Fruit fly (Drosophila melanogaster): ENCODE results near the gene CG46383.

The CG46383 gene

dm6 chr3R:15965169-15965568 is 14.4 kb upstream of the CG46383 start, which contains the start of the genes CG32856 and Rbf2 (continued):
- peak; percentile 75 for TF ChIP-seq Sry-δ (GFP tag; optimal IDR thresholded peaks at IDR 0.05)
- peak; percentile 64 for TF ChIP-seq shn (GFP tag; optimal IDR thresholded peaks at IDR 0.05)
- no peak for TF ChIP-seq MTF-1 (GFP tag; optimal IDR thresholded peaks at IDR 0.05; ENCODE audit: borderline replicate concordance)
- TF ChIP-seq bab2 (GFP tag; optimal IDR thresholded peaks at IDR 0.05), result peak; percentile 78
- TF ChIP-seq C15 (GFP tag; IDR thresholded peaks at IDR 0.05), result no peak
- TF ChIP-seq chn (GFP tag; optimal IDR thresholded peaks at IDR 0.05), result peak; percentile 80
- TF ChIP-seq CG42726 (GFP tag; IDR thresholded peaks at IDR 0.05; ENCODE audit: partially characterized antibody), result peak; percentile 62; the same call in 1 of the 2 replicates
- TF ChIP-seq CG3407 (GFP tag; optimal IDR thresholded peaks at IDR 0.05), result no peak
- peak; percentile 91 for TF ChIP-seq CG7839 (tag; optimal IDR thresholded peaks at IDR 0.05)
- peak; percentile 93 for TF ChIP-seq unpg (GFP tag; optimal IDR thresholded peaks at IDR 0.05)
- peak; percentile 75 for TF ChIP-seq amos (GFP tag; IDR thresholded peaks at IDR 0.05; ENCODE audit: partially characterized antibody)
- TF ChIP-seq CG7372 (GFP tag; IDR thresholded peaks at IDR 0.05), result no peak
- TF ChIP-seq CG1603 (tag; optimal IDR thresholded peaks at IDR 0.05), result peak; percentile 87
- peak; percentile 64 for TF ChIP-seq tx (GFP tag; optimal IDR thresholded peaks at IDR 0.05)
- peak; percentile 84 for TF ChIP-seq CG7786 (GFP tag; optimal IDR thresholded peaks at IDR 0.05)
- no peak for TF ChIP-seq CG12071 (GFP tag; optimal IDR thresholded peaks at IDR 0.05)
- no peak for TF ChIP-seq grn (GFP tag; optimal IDR thresholded peaks at IDR 0.05)
- no peak for TF ChIP-seq ro (GFP tag; IDR thresholded peaks at IDR 0.05)
- no peak for TF ChIP-seq hkb (optimal IDR thresholded peaks at IDR 0.05)
- TF ChIP-seq hkb (GFP tag; IDR thresholded peaks at IDR 0.05), result peak; percentile 73
- no peak for TF ChIP-seq gcm2 (GFP tag; optimal IDR thresholded peaks at IDR 0.05)
- peak; percentile 86 for TF ChIP-seq Chrac-16 (GFP tag; optimal IDR thresholded peaks at IDR 0.05)
- no peak for TF ChIP-seq Drgx (GFP tag; IDR thresholded peaks at IDR 0.05)
- TF ChIP-seq CG16813 (GFP tag; IDR thresholded peaks at IDR 0.05; ENCODE audit: partially characterized antibody), result peak; percentile 79
- peak; percentile 57 for TF ChIP-seq org-1 (GFP tag; optimal IDR thresholded peaks at IDR 0.05)
- TF ChIP-seq CG12299 (tag; optimal IDR thresholded peaks at IDR 0.05), result peak; percentile 88
- TF ChIP-seq NC2β (GFP tag; optimal IDR thresholded peaks at IDR 0.05), result peak; percentile 8
- TF ChIP-seq Eip74EF (GFP tag; optimal IDR thresholded peaks at IDR 0.05), result no peak
- peak; percentile 79 to 86 for TF ChIP-seq Pdp1 (GFP tag; optimal IDR thresholded peaks at IDR 0.05)
- peak; percentile 86 for TF ChIP-seq H2.0 (GFP tag; IDR thresholded peaks at IDR 0.05)
- no peak for TF ChIP-seq CG17359 (tag; optimal IDR thresholded peaks at IDR 0.05)
- no peak for TF ChIP-seq kni (GFP tag; optimal IDR thresholded peaks at IDR 0.05)
- TF ChIP-seq Spps (tag; optimal IDR thresholded peaks at IDR 0.05), result no peak
- TF ChIP-seq slbo (GFP tag; IDR thresholded peaks at IDR 0.05), result peak; percentile 94
- TF ChIP-seq da (GFP tag; optimal IDR thresholded peaks at IDR 0.05), result peak; percentile 42
- no peak for TF ChIP-seq Jarid2 (GFP tag; optimal IDR thresholded peaks at IDR 0.05)
- no peak for TF ChIP-seq eve (GFP tag; optimal IDR thresholded peaks at IDR 0.05)
- TF ChIP-seq ewg (GFP tag; optimal IDR thresholded peaks at IDR 0.05), result peak; percentile 43
- TF ChIP-seq Stat92E (GFP tag; optimal IDR thresholded peaks at IDR 0.05), result peak in 1 of 3 experiments; percentile 0
- TF ChIP-seq Abd-B (GFP tag; optimal IDR thresholded peaks at IDR 0.05), result peak; percentile 92
- TF ChIP-seq Adf1 (GFP tag; IDR thresholded peaks at IDR 0.05), result peak; percentile 64; the same call in 1 of the 2 replicates
- TF ChIP-seq CG12236 (GFP tag; optimal IDR thresholded peaks at IDR 0.05), result peak; percentile 40
- TF ChIP-seq B-H2 (GFP tag; optimal IDR thresholded peaks at IDR 0.05), result peak; percentile 90
- TF ChIP-seq pros (GFP tag; optimal IDR thresholded peaks at IDR 0.05), result no peak
- TF ChIP-seq CG17328 (GFP tag; IDR thresholded peaks at IDR 0.05), result peak; percentile 74
- TF ChIP-seq CG14441 (GFP tag; IDR thresholded peaks at IDR 0.05), result 0 out of 2 replicates have a peak, but pooled peaks have one; percentile 30
- peak; percentile 26 for TF ChIP-seq Max (GFP tag; optimal IDR thresholded peaks at IDR 0.05)
- peak; percentile 71 for TF ChIP-seq CG18619 (GFP tag; optimal IDR thresholded peaks at IDR 0.05)
- no peak for TF ChIP-seq Oli (tag; optimal IDR thresholded peaks at IDR 0.05)
- peak; percentile 70 for TF ChIP-seq crc (GFP tag; optimal IDR thresholded peaks at IDR 0.05)

Measured in whole organism, embryonic.